Worm (Caenorhabditis elegans): ENCODE measurements around the gene Y5H2A.4.

DNA sequence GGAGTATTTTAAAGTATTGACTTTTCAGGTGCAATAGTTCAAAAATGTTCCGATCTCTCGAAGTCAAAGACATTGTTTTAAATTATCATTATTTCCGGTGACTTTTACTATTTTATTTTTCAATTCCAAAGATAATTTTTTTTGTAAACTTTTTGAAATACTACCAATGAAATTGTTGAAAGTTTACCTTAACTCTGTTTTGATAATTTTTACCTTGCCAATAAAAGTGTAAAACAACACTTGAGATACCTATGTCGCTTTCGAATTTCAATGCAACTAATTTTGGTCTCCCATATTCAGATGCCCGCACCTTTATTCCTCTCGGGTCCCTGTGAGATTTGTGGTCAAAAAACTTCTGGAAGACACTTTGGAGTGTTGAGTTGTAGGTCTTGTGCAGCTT lies 49.0 kb downstream of the Y5H2A.4 start, which contains the start of gene nhr-103:
- TF ChIP-seq nhr-11 (tag; optimal IDR thresholded peaks at IDR 0.05) (no peak), sox-4 (tag; optimal IDR thresholded peaks at IDR 0.05) (no peak), unc-62 (GFP tag; optimal IDR thresholded peaks at IDR 0.05) (no peak), pax-3 (tag; optimal IDR thresholded peaks at IDR 0.05) (no peak), pqm-1 (tag; optimal IDR thresholded peaks at IDR 0.05) (no peak), ceh-82 (tag; optimal IDR thresholded peaks at IDR 0.05) (no peak), jun-1 (tag; optimal IDR thresholded peaks at IDR 0.05) (no peak)
